Fruit fly (Drosophila melanogaster) S2 (cell line): Measurements from ENCODE around the gene Npl4.
A peak's percentile ranks its signal among the peaks of the same experiment; 100 is the strongest.

ENCODE experiments used
- CG8478 ChIP-seq: fragments of >200 bp; optimal IDR thresholded peaks from 2 replicates; lab custom pipeline; 2018
- CTCF ChIP-seq, 2 experiments: fragments of >200 bp; optimal IDR thresholded peaks; 2 replicates each; lab custom pipeline; 2018

Npl4 gene

DNA sequence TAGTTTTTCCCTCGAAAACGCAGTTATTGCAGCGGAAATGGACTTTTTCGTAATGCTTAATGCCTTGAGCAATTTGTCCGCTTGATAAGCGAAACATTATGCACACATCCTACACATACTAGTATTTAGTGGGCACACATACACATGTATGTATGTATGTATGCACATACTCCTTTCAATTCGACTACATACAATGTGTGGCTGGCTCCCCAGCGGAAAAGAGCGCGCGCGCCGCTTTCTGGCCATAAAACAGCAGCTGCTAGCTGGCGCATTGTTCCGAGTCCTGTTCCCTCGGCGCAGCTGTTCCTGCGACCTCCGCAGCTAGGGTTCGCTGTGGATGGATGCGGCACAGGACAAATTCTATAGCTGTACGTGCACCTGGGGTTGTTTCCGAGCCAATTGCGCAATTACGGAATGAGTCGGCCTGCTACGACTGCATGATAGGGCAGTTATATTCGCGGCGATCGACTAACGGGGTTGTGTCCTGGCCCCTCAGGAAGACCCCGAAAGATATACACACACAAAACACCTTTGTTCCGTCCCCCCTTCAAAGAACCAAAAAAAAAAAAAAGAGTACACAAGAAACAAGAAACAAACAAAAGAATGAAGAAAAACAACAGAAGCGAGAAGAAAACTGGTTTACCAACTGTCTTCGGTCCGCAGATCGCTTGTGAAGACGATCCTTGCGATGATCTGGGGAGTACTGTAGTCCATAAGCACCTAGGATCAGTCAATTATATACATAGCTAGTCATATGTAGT is 28.0 kb downstream of the Npl4 start:
- TF ChIP-seq CG8478 (lab: Kevin White, UChicago) (no peak), CTCF (optimal IDR thresholded peaks at IDR 0.05; lab: Kevin White, UChicago) (no peak)

DNA sequence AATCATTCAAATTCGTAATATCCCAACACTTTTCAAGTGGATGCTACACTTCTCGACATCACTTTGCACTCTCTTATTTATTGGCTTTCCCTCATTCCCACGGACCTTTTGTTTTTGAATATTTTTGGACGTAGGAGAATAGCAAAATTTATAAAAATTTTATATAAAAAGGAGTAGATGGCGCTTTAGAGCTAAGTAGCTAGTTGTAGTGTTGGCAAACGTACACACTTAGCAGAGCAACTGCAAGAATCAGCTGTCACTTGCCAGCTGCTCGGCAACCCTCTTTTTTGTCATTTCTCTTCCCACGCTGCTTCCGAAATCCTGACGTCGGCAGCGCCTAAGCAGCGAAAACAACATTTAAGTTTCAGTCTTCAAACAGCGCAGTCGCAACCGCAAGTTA is 30.3 kb downstream of the Npl4 start:
- TF ChIP-seq CTCF (optimal IDR thresholded peaks at IDR 0.05; lab: Kevin White, UChicago) = peak; percentile 73 to 88
- TF ChIP-seq CG8478 (lab: Kevin White, UChicago) = no peak

DNA sequence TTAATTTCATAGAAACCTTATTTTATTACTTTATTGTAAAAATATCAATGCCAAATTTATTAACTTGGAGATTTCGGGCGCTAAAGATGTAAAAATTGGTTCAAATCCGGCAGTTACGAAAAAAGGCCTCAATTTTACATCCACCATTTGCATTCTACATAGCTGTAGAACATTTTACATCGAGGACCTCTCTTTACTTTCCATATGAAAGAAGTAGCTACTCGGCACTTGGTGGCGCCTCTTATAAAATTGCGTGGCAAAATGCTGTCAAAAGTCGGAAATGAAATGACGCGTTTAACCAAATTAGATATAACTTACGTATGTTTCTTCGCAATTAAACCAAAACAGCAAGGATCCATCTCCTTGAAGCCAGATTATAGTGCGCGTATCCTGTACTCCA is 33.0 kb downstream of the Npl4 start:
- TF ChIP-seq CG8478 (lab: Kevin White, UChicago) = no peak
- TF ChIP-seq CTCF (optimal IDR thresholded peaks at IDR 0.05; lab: Kevin White, UChicago) = peak; percentile 92 to 95

DNA sequence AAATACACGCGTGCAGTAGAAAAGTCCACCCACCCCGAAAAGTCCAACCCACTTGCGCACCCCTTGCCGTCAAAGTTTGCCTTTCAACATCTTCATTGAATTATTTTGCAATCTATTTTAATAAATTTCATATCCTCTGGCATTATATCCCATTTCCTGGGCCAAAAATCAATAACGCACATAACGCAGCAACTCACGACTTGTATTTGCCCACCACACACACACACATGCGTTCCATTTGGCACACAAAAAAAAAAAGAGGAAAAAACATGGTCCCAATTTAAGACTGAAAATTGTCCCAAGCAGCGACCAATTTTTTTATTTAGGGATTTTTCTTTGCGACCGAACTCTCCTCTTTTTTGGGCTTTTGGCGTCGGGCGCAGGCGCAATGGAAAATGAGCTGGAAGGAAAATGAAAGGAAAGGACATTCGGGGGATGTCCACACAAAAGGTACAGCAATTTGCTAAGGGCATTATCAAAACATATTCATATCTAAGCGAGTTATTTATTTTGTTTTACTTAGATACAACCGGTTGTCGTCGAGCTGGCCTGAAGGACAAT is 33.5 kb downstream of the Npl4 start:
- TF ChIP-seq CG8478 (lab: Kevin White, UChicago) (no peak), CTCF (optimal IDR thresholded peaks at IDR 0.05; lab: Kevin White, UChicago) (no peak)

DNA sequence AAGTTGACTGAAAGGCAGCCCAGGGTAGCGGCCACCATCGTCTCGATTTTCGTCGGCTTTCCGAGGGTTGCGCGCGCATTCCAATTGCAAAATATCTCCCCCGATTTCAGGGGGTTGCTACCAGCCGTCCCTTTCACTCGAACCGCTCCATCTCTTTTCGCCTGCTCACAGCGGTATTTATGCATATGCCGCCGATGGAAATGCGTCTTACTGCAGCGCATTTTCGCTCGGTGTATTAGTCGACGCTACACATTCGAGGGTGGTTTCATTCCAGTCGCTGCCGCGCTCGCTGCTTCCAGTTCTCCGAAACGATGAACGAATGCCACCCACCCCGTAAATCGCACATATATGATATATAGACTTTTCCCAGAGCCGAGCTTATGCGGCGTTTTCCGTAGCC is 35.3 kb downstream of the Npl4 start:
- no peak for TF ChIP-seq CTCF (optimal IDR thresholded peaks at IDR 0.05; lab: Kevin White, UChicago)
- no peak for TF ChIP-seq CG8478 (lab: Kevin White, UChicago)

DNA sequence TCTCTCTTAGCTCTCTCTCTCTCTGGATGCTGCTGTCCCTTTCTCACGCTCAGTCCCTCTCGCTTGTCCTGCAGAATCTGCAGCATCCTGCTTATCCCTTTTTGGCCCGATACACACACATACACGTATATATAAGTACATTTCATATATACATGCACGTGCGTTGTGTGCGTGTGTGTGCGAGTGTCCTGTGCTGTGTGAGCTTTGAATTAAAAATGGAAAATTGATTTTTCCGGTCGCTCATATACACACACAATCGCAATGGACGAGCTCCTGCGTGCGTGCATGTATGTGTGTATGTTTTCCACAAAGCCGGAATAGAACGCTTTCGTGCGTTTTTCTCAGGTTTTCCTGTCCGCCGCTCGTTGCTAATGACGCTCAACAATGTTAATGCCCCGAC is 36.0 kb downstream of the Npl4 start:
- no peak for TF ChIP-seq CTCF (optimal IDR thresholded peaks at IDR 0.05; lab: Kevin White, UChicago)
- TF ChIP-seq CG8478 (lab: Kevin White, UChicago) = no peak

DNA sequence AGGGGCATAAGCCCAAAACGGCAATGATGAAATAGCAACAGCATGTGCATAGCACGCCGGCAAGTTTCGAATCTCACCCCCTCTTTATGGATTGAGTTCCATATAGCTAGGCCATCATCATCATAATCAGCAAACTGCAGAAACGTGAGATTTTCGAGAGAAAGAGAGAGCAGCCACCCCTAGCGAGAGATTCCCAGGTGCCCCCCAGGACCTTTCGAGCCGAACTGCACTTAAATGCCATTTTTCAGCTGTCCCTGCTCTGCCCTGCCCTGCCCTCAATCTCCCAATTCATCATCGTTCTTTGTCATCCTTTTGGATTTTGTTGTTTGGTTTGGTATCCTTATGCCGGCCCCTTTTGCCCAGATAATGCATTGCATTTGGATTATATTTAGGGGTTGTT is 36.8 kb downstream of the Npl4 start:
- TF ChIP-seq CG8478 (lab: Kevin White, UChicago) (no peak), CTCF (optimal IDR thresholded peaks at IDR 0.05; lab: Kevin White, UChicago) (no peak)

DNA sequence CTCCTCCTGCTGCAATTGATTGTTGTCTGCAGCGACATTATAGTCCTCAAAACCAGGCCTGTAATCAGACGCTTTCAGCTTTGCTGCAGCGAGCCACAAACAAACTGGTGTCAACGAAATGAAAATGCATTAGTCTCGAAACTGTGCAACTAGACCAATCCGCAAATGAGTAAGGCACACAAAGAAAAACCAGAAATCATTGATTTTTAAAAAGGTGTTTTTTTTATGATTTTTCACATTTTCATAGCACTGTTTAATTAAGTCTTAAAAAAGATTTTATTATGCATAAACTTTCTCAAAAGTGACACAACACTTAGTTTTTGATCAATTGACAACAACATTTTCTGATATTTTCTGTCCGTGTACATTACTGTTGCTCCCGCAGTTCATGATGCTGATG is 41.4 kb downstream of the Npl4 start, which contains the start of gene CG4582:
TSS of gene CG4582 (minus strand) at position 101 of the 400 bp plus-strand sequence.
- TF ChIP-seq CTCF (optimal IDR thresholded peaks at IDR 0.05; lab: Kevin White, UChicago) (no peak), CG8478 (lab: Kevin White, UChicago) (no peak)
